Worm (Caenorhabditis elegans) whole organism, young adult: ENCODE data around the gene decr-1.3.

ENCODE experiments used
- D2030.7 ChIP-seq: fragments of 200-800 bp; sonication (Bioruptor generic); IDR thresholded peaks from 2 replicates; pipeline ENCODE4 v1.3.6; 2022; ENCODE audit warnings: missing genetic modification reagents, missing genetic modification characterization, missing compliant biosample characterization
- F10E7.11 ChIP-seq: sonication (generic microtip); optimal IDR thresholded peaks from 2 replicates; lab custom pipeline; 2017; ENCODE audit warnings: mild to moderate bottlenecking, missing genetic modification characterization, moderate library complexity, missing compliant biosample characterization
- F37B4.10 ChIP-seq: fragments of 200-800 bp; sonication (Bioruptor generic); IDR thresholded peaks from 2 replicates; pipeline ENCODE4 v1.3.6; 2022; ENCODE audit warnings: missing genetic modification characterization, missing compliant biosample characterization
- F39B2.1 ChIP-seq: fragments of 200-800 bp; sonication (Bioruptor generic); IDR thresholded peaks from 2 replicates; pipeline ENCODE4 v1.3.6; 2022; ENCODE audit warnings: missing genetic modification reagents, missing genetic modification characterization, missing compliant biosample characterization
- F57A8.1 ChIP-seq: fragments of 200-800 bp; sonication (Bioruptor generic); optimal IDR thresholded peaks from 2 replicates; lab custom pipeline; 2018; ENCODE audit warnings: mild to moderate bottlenecking, missing genetic modification characterization, moderate library complexity, missing compliant biosample characterization
- K12H6.12 ChIP-seq: fragments of 200-800 bp; sonication (Bioruptor generic); optimal IDR thresholded peaks from 2 replicates; lab custom pipeline; 2018; ENCODE audit warnings: mild to moderate bottlenecking, missing genetic modification characterization, missing compliant biosample characterization
- Y79H2A.3 ChIP-seq: fragments of 200-800 bp; sonication (Bioruptor generic); conservative IDR thresholded peaks from 2 replicates; pipeline ENCODE4 v1.3.6; 2022; ENCODE audit warnings: missing genetic modification reagents, missing genetic modification characterization, missing compliant biosample characterization
- Y95B8A.8 ChIP-seq: fragments of 200-800 bp; sonication (Bioruptor generic); IDR thresholded peaks from 2 replicates; pipeline ENCODE4 v1.3.6; 2022; ENCODE audit warnings: missing genetic modification reagents, missing genetic modification characterization, missing compliant biosample characterization
- ZK185.1 ChIP-seq: sonication (generic microtip); optimal IDR thresholded peaks from 2 replicates; lab custom pipeline; 2016; ENCODE audit warnings: mild to moderate bottlenecking, missing genetic modification characterization, missing compliant biosample characterization; ENCODE audit not compliant: poor library complexity, severe bottlenecking
- akir-1 ChIP-seq: fragments of 200-800 bp; sonication (Bioruptor generic); optimal IDR thresholded peaks from 2 replicates; lab custom pipeline; 2018; ENCODE audit warnings: mild to moderate bottlenecking, missing genetic modification characterization, moderate library complexity, missing compliant biosample characterization
- attf-5 ChIP-seq: fragments of 200-800 bp; sonication (Bioruptor generic); optimal IDR thresholded peaks from 2 replicates; lab custom pipeline; 2018; ENCODE audit warnings: mild to moderate bottlenecking, missing genetic modification characterization, missing compliant biosample characterization
- bed-1 ChIP-seq: fragments of 200-800 bp; sonication (Bioruptor generic); IDR thresholded peaks from 2 replicates; pipeline ENCODE4 v1.3.6; 2022; ENCODE audit warnings: missing genetic modification reagents, missing genetic modification characterization, missing compliant biosample characterization
- cebp-2 ChIP-seq: fragments of 200-800 bp; sonication (Bioruptor generic); IDR thresholded peaks from 2 replicates; pipeline ENCODE4 v1.3.6; 2022; ENCODE audit warnings: missing genetic modification characterization, missing compliant biosample characterization
- ceh-100 ChIP-seq: fragments of 200-800 bp; sonication (Bioruptor generic); IDR thresholded peaks from 2 replicates; pipeline ENCODE4 v1.3.6; 2022; ENCODE audit warnings: missing genetic modification reagents, missing genetic modification characterization, missing compliant biosample characterization
- ceh-58 ChIP-seq: fragments of 200-800 bp; sonication (Bioruptor generic); IDR thresholded peaks from 2 replicates; pipeline ENCODE4 v1.3.6; 2022; ENCODE audit warnings: missing genetic modification characterization, missing compliant biosample characterization
- ceh-91 ChIP-seq: fragments of 200-800 bp; sonication (Bioruptor generic); IDR thresholded peaks from 2 replicates; pipeline ENCODE4 v1.3.6; 2022; ENCODE audit warnings: missing genetic modification reagents, missing genetic modification characterization, missing compliant biosample characterization
- die-1 ChIP-seq: sonication (generic microtip); optimal IDR thresholded peaks from 2 replicates; lab custom pipeline; 2016; ENCODE audit warnings: missing genotype, mild to moderate bottlenecking, missing genetic modification characterization, missing compliant biosample characterization
- dpl-1 ChIP-seq: fragments of 150-350 bp; optimal IDR thresholded peaks from 2 replicates; lab custom pipeline; 2014; ENCODE audit warnings: missing biosample characterization, missing genetic modification reagents, missing genetic modification characterization
- ets-4 ChIP-seq: fragments of 200-800 bp; sonication (Bioruptor generic); optimal IDR thresholded peaks from 2 replicates; lab custom pipeline; 2018; ENCODE audit warnings: mild to moderate bottlenecking, missing genetic modification characterization, missing compliant biosample characterization
- him-1 ChIP-seq: sonication (generic microtip); optimal IDR thresholded peaks from 2 replicates; lab custom pipeline; 2016; ENCODE audit warnings: missing genotype, missing genetic modification reagents, missing genetic modification characterization, missing compliant biosample characterization
- hmg-1.2 ChIP-seq: fragments of 200-800 bp; sonication (Bioruptor generic); IDR thresholded peaks from 2 replicates; pipeline ENCODE4 v1.3.6; 2022; ENCODE audit warnings: missing genetic modification reagents, missing genetic modification characterization, missing compliant biosample characterization
- lag-1 ChIP-seq: fragments of 200-800 bp; sonication (Bioruptor generic); IDR thresholded peaks from 2 replicates; pipeline ENCODE4 v1.3.6; 2022; ENCODE audit warnings: missing genetic modification reagents, missing genetic modification characterization, missing compliant biosample characterization
- let-526 ChIP-seq: fragments of 200-800 bp; sonication (Bioruptor generic); IDR thresholded peaks from 2 replicates; pipeline ENCODE4 v1.3.6; 2022; ENCODE audit warnings: missing genetic modification reagents, missing genetic modification characterization, missing compliant biosample characterization
- lin-26 ChIP-seq: fragments of 200-800 bp; sonication (Bioruptor generic); IDR thresholded peaks from 2 replicates; pipeline ENCODE4 v1.3.6; 2022; ENCODE audit warnings: missing genetic modification reagents, missing genetic modification characterization, missing compliant biosample characterization
- lin-35 ChIP-seq, 3 experiments: fragments of 150-350 bp in 2 of 3; sonication (generic microtip) in 1 of 3; optimal IDR thresholded peaks; 2 replicates each; lab custom pipeline; 2014 to 2018; ENCODE audit warnings: missing biosample characterization in 3 of 3, missing genetic modification characterization in 3 of 3, missing genetic modification reagents in 3 of 3
- lir-1 ChIP-seq: fragments of 200-800 bp; sonication (Bioruptor generic); conservative IDR thresholded peaks from 2 replicates; pipeline ENCODE4 v1.3.6; 2022; ENCODE audit warnings: missing genetic modification reagents, missing genetic modification characterization, missing compliant biosample characterization
- lsl-1 ChIP-seq: fragments of 200-800 bp; sonication (Bioruptor generic); optimal IDR thresholded peaks from 2 replicates; lab custom pipeline; 2018; ENCODE audit warnings: mild to moderate bottlenecking, missing genetic modification characterization, moderate library complexity, missing compliant biosample characterization
- madf-3 ChIP-seq: fragments of 200-800 bp; sonication (Bioruptor generic); IDR thresholded peaks from 2 replicates; pipeline ENCODE4 v1.3.6; 2022; ENCODE audit warnings: missing genetic modification reagents, missing genetic modification characterization, missing compliant biosample characterization
- madf-8 ChIP-seq: fragments of 200-800 bp; sonication (Bioruptor generic); conservative IDR thresholded peaks from 2 replicates; pipeline ENCODE4 v1.3.6; 2022; ENCODE audit warnings: missing genetic modification reagents, missing genetic modification characterization, missing compliant biosample characterization
- mcd-1 ChIP-seq: fragments of 200-800 bp; sonication (Bioruptor generic); IDR thresholded peaks from 2 replicates; pipeline ENCODE4 v1.3.6; 2022; ENCODE audit warnings: missing genetic modification reagents, missing genetic modification characterization, missing compliant biosample characterization
- mel-28 ChIP-seq: sonication (generic microtip); optimal IDR thresholded peaks from 2 replicates; lab custom pipeline; 2016; ENCODE audit warnings: borderline replicate concordance, mild to moderate bottlenecking, missing genetic modification characterization, missing compliant biosample characterization
- nfya-2 ChIP-seq: fragments of 200-800 bp; sonication (Bioruptor generic); IDR thresholded peaks from 2 replicates; pipeline ENCODE4 v1.3.6; 2022; ENCODE audit warnings: missing genetic modification reagents, missing genetic modification characterization, missing compliant biosample characterization
- nfyb-1 ChIP-seq: fragments of 200-800 bp; sonication (Bioruptor generic); IDR thresholded peaks from 2 replicates; pipeline ENCODE4 v1.3.6; 2022; ENCODE audit warnings: missing genetic modification reagents, missing genetic modification characterization, missing compliant biosample characterization
- nhr-120 ChIP-seq: fragments of 200-800 bp; sonication (Bioruptor generic); IDR thresholded peaks from 2 replicates; pipeline ENCODE4 v1.3.6; 2022; ENCODE audit warnings: missing genetic modification characterization, missing compliant biosample characterization
- nhr-80 ChIP-seq: sonication (generic microtip); optimal IDR thresholded peaks from 2 replicates; lab custom pipeline; 2016; ENCODE audit warnings: missing genetic modification characterization, missing compliant biosample characterization
- pbrm-1 ChIP-seq: fragments of 200-800 bp; sonication (Bioruptor generic); IDR thresholded peaks from 2 replicates; pipeline ENCODE4 v1.3.6; 2022; ENCODE audit warnings: missing genetic modification reagents, missing genetic modification characterization, missing compliant biosample characterization
- pha-4 ChIP-seq: fragments of 150-350 bp; sonication (generic microtip); optimal IDR thresholded peaks from 2 replicates; lab custom pipeline; 2014; ENCODE audit warnings: missing biosample characterization, missing genetic modification reagents, missing genetic modification characterization
- rec-8 ChIP-seq, 2 experiments: sonication (generic microtip); optimal IDR thresholded peaks; 2 replicates each; lab custom pipeline; 2016; ENCODE audit warnings: mild to moderate bottlenecking in 2 of 2, missing genetic modification characterization in 2 of 2, missing genetic modification reagents in 2 of 2, missing genotype in 2 of 2, missing biosample characterization in 1 of 2, missing compliant biosample characterization in 1 of 2, moderate library complexity in 1 of 2
- repo-1 ChIP-seq: sonication (generic microtip); optimal IDR thresholded peaks from 2 replicates; lab custom pipeline; 2017; ENCODE audit warnings: mild to moderate bottlenecking, missing genetic modification characterization, missing compliant biosample characterization
- rpc-1 ChIP-seq, 2 experiments: fragments of 150-350 bp in 1 of 2; sonication (generic microtip) in 1 of 2; optimal IDR thresholded peaks; 2 replicates each; lab custom pipeline; 2014 to 2018; ENCODE audit warnings: missing biosample characterization in 1 of 2, missing genetic modification characterization in 1 of 2, missing genetic modification reagents in 1 of 2, missing genotype in 1 of 2
- snpc-1.3 ChIP-seq: sonication (generic microtip); optimal IDR thresholded peaks from 2 replicates; lab custom pipeline; 2017; ENCODE audit warnings: missing genetic modification characterization, mild to moderate bottlenecking, missing compliant biosample characterization, antibody characterized with exemption, moderate library complexity, missing genotype, missing genetic modification reagents; ENCODE audit not compliant: insufficient read depth
- tbp1 ChIP-seq: fragments of 200-800 bp; sonication (Bioruptor generic); optimal IDR thresholded peaks from 2 replicates; lab custom pipeline; 2018; ENCODE audit warnings: mild to moderate bottlenecking, missing genetic modification characterization, missing compliant biosample characterization
- zfh-2 ChIP-seq: fragments of 200-800 bp; sonication (Bioruptor generic); conservative IDR thresholded peaks from 2 replicates; pipeline ENCODE4 v1.3.6; 2022; ENCODE audit warnings: missing genetic modification reagents, missing genetic modification characterization, missing compliant biosample characterization
- zim-3 ChIP-seq: sonication (generic microtip); optimal IDR thresholded peaks from 2 replicates; lab custom pipeline; 2017; ENCODE audit warnings: mild to moderate bottlenecking, missing genetic modification characterization, moderate library complexity, missing compliant biosample characterization
- ztf-26 ChIP-seq: sonication (generic microtip); optimal IDR thresholded peaks from 2 replicates; lab custom pipeline; 2017; ENCODE audit warnings: missing genetic modification characterization, missing compliant biosample characterization
- ztf-28 ChIP-seq: fragments of 200-800 bp; sonication (Bioruptor generic); IDR thresholded peaks from 2 replicates; pipeline ENCODE4 v1.3.6; 2022; ENCODE audit warnings: missing genetic modification reagents, missing genetic modification characterization, missing compliant biosample characterization
- ztf-3 ChIP-seq: fragments of 200-800 bp; sonication (Bioruptor generic); optimal IDR thresholded peaks from 2 replicates; lab custom pipeline; 2018; ENCODE audit warnings: mild to moderate bottlenecking, missing genetic modification characterization, missing compliant biosample characterization
- ztf-6 ChIP-seq: fragments of 200-800 bp; sonication (Bioruptor generic); IDR thresholded peaks from 2 replicates; pipeline ENCODE4 v1.3.6; 2022; ENCODE audit warnings: missing genetic modification reagents, missing genetic modification characterization, missing compliant biosample characterization

The decr-1.3 gene

DNA sequence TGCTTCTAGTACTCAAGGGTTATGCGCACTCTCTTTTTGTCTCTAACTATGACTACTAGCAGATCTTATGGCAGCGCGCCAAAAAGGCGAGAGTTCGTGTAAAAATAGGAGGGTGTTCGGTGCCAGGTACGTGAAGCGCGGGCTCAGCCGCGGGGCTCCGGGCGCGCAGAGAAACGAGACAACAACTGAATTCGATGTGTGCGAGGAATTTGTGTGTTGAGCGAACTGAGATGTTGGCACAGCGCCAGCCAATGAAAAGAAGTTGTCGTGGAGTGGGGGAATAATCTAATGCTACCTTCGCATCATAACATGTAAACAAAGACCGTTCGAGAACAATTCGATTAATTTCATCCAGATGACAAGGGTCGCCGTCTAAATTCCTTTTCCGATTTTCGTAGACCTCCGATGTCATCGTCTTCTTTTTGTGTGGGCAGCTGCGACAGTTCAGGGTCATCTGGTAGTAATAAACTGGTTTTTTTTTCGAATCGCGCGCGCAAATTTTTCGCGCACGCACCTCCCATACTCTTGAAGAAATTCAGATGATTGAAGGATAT lies 41.9 kb downstream of the decr-1.3 start (continued):
- TF ChIP-seq F37B4.10 (GFP tag; lab: Robert Waterston, UW), result no peak
- no peak for TF ChIP-seq nhr-80 (tag; lab: Kevin White, UChicago)
- TF ChIP-seq repo-1 (tag; lab: Kevin White, UChicago), result peak; percentile 18
- no peak for TF ChIP-seq madf-3
- no peak for TF ChIP-seq ceh-91 (GFP tag; lab: Robert Waterston, UW)
- no peak for TF ChIP-seq ztf-6 (GFP tag; lab: Robert Waterston, UW)
- TF ChIP-seq lir-1 (GFP tag; lab: Robert Waterston, UW), result no peak
- no peak for TF ChIP-seq ztf-28 (GFP tag; lab: Robert Waterston, UW)
- no peak for TF ChIP-seq ets-4 (GFP tag; lab: Kevin White, UChicago)
- TF ChIP-seq Y95B8A.8 (GFP tag; lab: Robert Waterston, UW), result no peak
- no peak for TF ChIP-seq pbrm-1 (GFP tag; lab: Robert Waterston, UW)
- no peak for TF ChIP-seq lin-26 (GFP tag; lab: Robert Waterston, UW)
- TF ChIP-seq lsl-1 (GFP tag; lab: Kevin White, UChicago), result no peak
- no peak for TF ChIP-seq ztf-3 (GFP tag; lab: Kevin White, UChicago)
- no peak for TF ChIP-seq nhr-120 (GFP tag; lab: Robert Waterston, UW)
- no peak for TF ChIP-seq cebp-2 (GFP tag; lab: Robert Waterston, UW)
- TF ChIP-seq zfh-2 (GFP tag; lab: Robert Waterston, UW), result peak; percentile 80
- no peak for TF ChIP-seq nfya-2 (GFP tag; lab: Robert Waterston, UW)
- no peak for TF ChIP-seq lag-1 (GFP tag; lab: Robert Waterston, UW)
- TF ChIP-seq Y79H2A.3, result no peak
- no peak for TF ChIP-seq mel-28 (tag; lab: Kevin White, UChicago)
- TF ChIP-seq rec-8 (tag; optimal IDR thresholded peaks at IDR 0.05; lab: Kevin White, UChicago), result no peak
- TF ChIP-seq ZK185.1 (tag; lab: Kevin White, UChicago), result no peak
- no peak for TF ChIP-seq rpc-1 (optimal IDR thresholded peaks at IDR 0.05; lab: Kevin White, UChicago)
- TF ChIP-seq rpc-1 (tag; optimal IDR thresholded peaks at IDR 0.05; lab: Kevin White, UChicago), result no peak
- peak in 1 of 3 experiments; percentile 29 for TF ChIP-seq lin-35 (GFP tag; optimal IDR thresholded peaks at IDR 0.05; lab: Kevin White, UChicago)
- peak; percentile 72 for TF ChIP-seq K12H6.12 (tag; lab: Kevin White, UChicago)
- no peak for TF ChIP-seq attf-5 (GFP tag; lab: Kevin White, UChicago)
- no peak for TF ChIP-seq mcd-1 (GFP tag; lab: Robert Waterston, UW)
- TF ChIP-seq ceh-58, result no peak
- peak; percentile 54; the same call in 1 of the 2 replicates for TF ChIP-seq hmg-1.2 (GFP tag; lab: Robert Waterston, UW)
- no peak for TF ChIP-seq F57A8.1 (GFP tag; lab: Kevin White, UChicago)
- TF ChIP-seq madf-8 (GFP tag; lab: Robert Waterston, UW), result no peak
- no peak for TF ChIP-seq bed-1
- no peak for TF ChIP-seq him-1 (tag; lab: Kevin White, UChicago)
- no peak for TF ChIP-seq ceh-100
- TF ChIP-seq F39B2.1 (GFP tag; lab: Robert Waterston, UW), result no peak
- TF ChIP-seq let-526 (GFP tag; lab: Robert Waterston, UW), result no peak
- TF ChIP-seq ztf-26 (tag; lab: Kevin White, UChicago), result no peak
- 0 out of 2 replicates have a peak, but pooled peaks have one; percentile 63 for TF ChIP-seq nfyb-1 (GFP tag; lab: Robert Waterston, UW)
- no peak for TF ChIP-seq D2030.7 (GFP tag; lab: Robert Waterston, UW)
- TF ChIP-seq snpc-1.3 (tag; lab: Kevin White, UChicago), result no peak
- no peak for TF ChIP-seq akir-1 (GFP tag; lab: Kevin White, UChicago)
- no peak for TF ChIP-seq zim-3 (tag; lab: Kevin White, UChicago)
- TF ChIP-seq die-1, result no peak
- TF ChIP-seq tbp1, result no peak
- no peak for TF ChIP-seq pha-4 (tag; lab: Kevin White, UChicago)
- no peak for TF ChIP-seq F10E7.11 (tag; lab: Kevin White, UChicago)
- no peak for TF ChIP-seq dpl-1
